Worm (Caenorhabditis elegans) whole organism, L4 larva: Measurements from ENCODE around the gene unc-36.

Experiments
- R02D3.7 ChIP-seq: fragments of 150-350 bp; sonication (generic microtip); optimal IDR thresholded peaks from 3 replicates; lab custom pipeline; 2014; ENCODE audit warnings: missing biosample characterization, missing genetic modification characterization
- aly-2 ChIP-seq: sonication (generic microtip); optimal IDR thresholded peaks from 2 replicates; lab custom pipeline; 2018; ENCODE audit warnings: missing biosample characterization, missing genetic modification characterization
- ceh-44 ChIP-seq: fragments of 200-800 bp; sonication (Bioruptor generic); IDR thresholded peaks from 2 replicates; pipeline ENCODE4 v1.3.6; 2022; ENCODE audit warnings: missing genetic modification reagents, missing genetic modification characterization, missing compliant biosample characterization
- ceh-62 ChIP-seq: sonication (generic microtip); optimal IDR thresholded peaks from 2 replicates; lab custom pipeline; 2017; ENCODE audit warnings: missing biosample characterization, missing genetic modification characterization
- daf-12 ChIP-seq: fragments of 150-350 bp; optimal IDR thresholded peaks from 2 replicates; lab custom pipeline; 2014; ENCODE audit warnings: missing biosample characterization, missing genetic modification reagents, missing genetic modification characterization
- egl-27 ChIP-seq: sonication (generic microtip); optimal IDR thresholded peaks from 3 replicates; lab custom pipeline; 2017; ENCODE audit warnings: missing biosample characterization, missing genetic modification reagents, missing genetic modification characterization
- lin-38 ChIP-seq: fragments of 200-800 bp; sonication (Bioruptor generic); IDR thresholded peaks from 2 replicates; pipeline ENCODE4 v1.3.6; 2022; ENCODE audit warnings: missing genetic modification reagents, missing genetic modification characterization, missing compliant biosample characterization
- lin-39 ChIP-seq: fragments of 150-350 bp; optimal IDR thresholded peaks from 2 replicates; lab custom pipeline; 2014; ENCODE audit warnings: missing biosample characterization, missing genetic modification reagents, missing genetic modification characterization
- nhr-237 ChIP-seq: sonication (generic microtip); optimal IDR thresholded peaks from 2 replicates; lab custom pipeline; 2017; ENCODE audit warnings: missing biosample characterization, missing genetic modification characterization
- nhr-77 ChIP-seq: fragments of 150-350 bp; optimal IDR thresholded peaks from 2 replicates; lab custom pipeline; 2014; ENCODE audit warnings: missing biosample characterization, missing genetic modification characterization
- pqm-1 ChIP-seq: sonication (generic microtip); optimal IDR thresholded peaks from 2 replicates; lab custom pipeline; 2017; ENCODE audit warnings: missing biosample characterization, missing genetic modification characterization
- skn-1 ChIP-seq: fragments of 150-350 bp; optimal IDR thresholded peaks from 2 replicates; lab custom pipeline; 2014; ENCODE audit warnings: missing biosample characterization, missing genetic modification characterization
- unc-62 ChIP-seq, 3 experiments: fragments of 150-350 bp in 1 of 3; sonication (generic microtip); optimal IDR thresholded peaks in 2 of 3; peaks in 1 of 3; 1 replicate in 1 of 3; 2 replicates in 2 of 3; lab custom pipeline; 2014 to 2017; ENCODE audit warnings: missing biosample characterization in 3 of 3, missing genetic modification characterization in 3 of 3, missing genetic modification reagents in 3 of 3, missing genotype in 1 of 3

- TF ChIP-seq nhr-77 (peak; percentile 14), ceh-44 (GFP tag; lab: Robert Waterston, UW) (no peak), skn-1 (tag; lab: Kevin White, UChicago) (no peak), aly-2 (no peak), lin-38 (peak; percentile 94), lin-39 (tag; lab: Kevin White, UChicago) (no peak), ceh-62 (tag; lab: Kevin White, UChicago) (no peak), nhr-237 (tag; lab: Kevin White, UChicago) (no peak), pqm-1 (tag; lab: Kevin White, UChicago) (no peak), egl-27 (tag; lab: Kevin White, UChicago) (no peak), R02D3.7 (tag; lab: Kevin White, UChicago) (no peak), daf-12 (tag; lab: Kevin White, UChicago) (no peak), unc-62 (GFP tag; optimal IDR thresholded peaks at IDR 0.05 in 1 of 2; lab: Kevin White, UChicago) (no peak), unc-62 (tag; optimal IDR thresholded peaks at IDR 0.05; lab: Kevin White, UChicago) (no peak)
These were observed 49.1 kb upstream of the unc-36 start, which contains the start of gene knl-1 for ce11 chrIII:8250007-8250683.
